Worm (Caenorhabditis elegans): Measurements from ENCODE around the gene str-253.

Gene str-253

ce11 chrV:2204080-2204479, 50.3 kb downstream of the str-253 start, which contains the start of gene cyp-33C12:
cyp-33C12 (minus strand) TSS chrV:2204400.
- TF ChIP-seq nhr-43 (tag; optimal IDR thresholded peaks at IDR 0.05; ENCODE audit: poor library complexity, severe bottlenecking) (no peak), unc-39 (tag; optimal IDR thresholded peaks at IDR 0.05) (no peak), ztf-4 (tag; optimal IDR thresholded peaks at IDR 0.05) (no peak), mdl-1 (tag; optimal IDR thresholded peaks at IDR 0.05) (no peak), fkh-10 (GFP tag; optimal IDR thresholded peaks at IDR 0.05) (no peak), nhr-12 (tag; optimal IDR thresholded peaks at IDR 0.05) (no peak), eor-1 (tag; optimal IDR thresholded peaks at IDR 0.05) (no peak), ceh-28 (tag; optimal IDR thresholded peaks at IDR 0.05) (no peak), fkh-2 (tag; optimal IDR thresholded peaks at IDR 0.05) (no peak), pqm-1 (tag; optimal IDR thresholded peaks at IDR 0.05) (no peak), elt-1 (tag; optimal IDR thresholded peaks at IDR 0.05) (no peak), egl-27 (tag; optimal IDR thresholded peaks at IDR 0.05) (no peak), jun-1 (tag; optimal IDR thresholded peaks at IDR 0.05) (no peak), nhr-76 (tag; optimal IDR thresholded peaks at IDR 0.05) (no peak), lin-15B (tag; optimal IDR thresholded peaks at IDR 0.05) (no peak)
